Fruit fly (Drosophila melanogaster) whole organism, embryonic: ENCODE results near the gene CG12379.
A peak's percentile ranks its signal among the peaks of the same experiment; 100 is the strongest.

Experiments
- Aef1 ChIP-seq: fragments of 200-800 bp; sonication (Bioruptor generic); IDR thresholded peaks from 3 replicates; pipeline ENCODE4 v1.3.6; 2022; ENCODE audit warnings: missing biosample characterization, missing genetic modification characterization
- CG10274 ChIP-seq: fragments of 200-800 bp; sonication (Bioruptor generic); optimal IDR thresholded peaks from 3 replicates; lab custom pipeline; 2017; ENCODE audit warnings: missing biosample characterization, mild to moderate bottlenecking, missing genetic modification characterization
- CG10565 ChIP-seq: fragments of 200-800 bp; sonication (Bioruptor generic); optimal IDR thresholded peaks from 3 replicates; lab custom pipeline; 2016; ENCODE audit warnings: missing biosample characterization, mild to moderate bottlenecking, missing genetic modification characterization
- CG11398 ChIP-seq: fragments of 200-800 bp; sonication (Bioruptor generic); optimal IDR thresholded peaks from 2 replicates; lab custom pipeline; 2016; ENCODE audit warnings: missing biosample characterization, missing genetic modification characterization
- CG12219 ChIP-seq: fragments of 200-800 bp; sonication (Bioruptor generic); optimal IDR thresholded peaks from 3 replicates; lab custom pipeline; 2018; ENCODE audit warnings: missing biosample characterization, mild to moderate bottlenecking, missing genetic modification characterization
- CG14441 ChIP-seq: fragments of 200-800 bp; sonication (Bioruptor generic); IDR thresholded peaks from 2 replicates; pipeline ENCODE4 v1.3.6; 2022; ENCODE audit warnings: missing biosample characterization, missing genetic modification characterization
- CG17328 ChIP-seq: fragments of 200-800 bp; sonication (Bioruptor generic); IDR thresholded peaks from 2 replicates; pipeline ENCODE4 v1.3.6; 2022; ENCODE audit warnings: missing biosample characterization, missing genetic modification characterization
- CG2202 ChIP-seq: fragments of 200-800 bp; sonication (Bioruptor generic); optimal IDR thresholded peaks from 2 replicates; lab custom pipeline; 2018; ENCODE audit warnings: missing biosample characterization, mild to moderate bottlenecking, missing genetic modification characterization
- CG30020 ChIP-seq: fragments of 200-800 bp; optimal IDR thresholded peaks from 2 replicates; lab custom pipeline; 2019; ENCODE audit warnings: missing biosample characterization, mild to moderate bottlenecking, missing genetic modification characterization, moderate library complexity
- CG30403 ChIP-seq: fragments of 200-800 bp; sonication (Bioruptor generic); optimal IDR thresholded peaks from 3 replicates; lab custom pipeline; 2016; ENCODE audit warnings: missing biosample characterization, missing genetic modification characterization
- CG33557 ChIP-seq: fragments of 200-800 bp; sonication (Bioruptor generic); optimal IDR thresholded peaks from 2 replicates; lab custom pipeline; 2019; ENCODE audit warnings: missing biosample characterization, mild to moderate bottlenecking, missing genetic modification characterization, moderate library complexity
- CG4282 ChIP-seq: fragments of 200-800 bp; sonication (Bioruptor generic); optimal IDR thresholded peaks from 2 replicates; lab custom pipeline; 2016; ENCODE audit warnings: missing biosample characterization, missing genetic modification characterization
- CG4404 ChIP-seq: fragments of 200-800 bp; sonication (Bioruptor generic); IDR thresholded peaks from 2 replicates; pipeline ENCODE4 v1.3.6; 2022; ENCODE audit warnings: missing biosample characterization, missing genetic modification characterization
- CG5180 ChIP-seq: fragments of 200-800 bp; sonication (Bioruptor generic); optimal IDR thresholded peaks from 3 replicates; lab custom pipeline; 2017; ENCODE audit warnings: missing biosample characterization, missing genetic modification characterization, mild to moderate bottlenecking, moderate library complexity, missing genetic modification reagents
- CG6254 ChIP-seq: fragments of 200-800 bp; sonication (Bioruptor generic); optimal IDR thresholded peaks from 3 replicates; lab custom pipeline; 2017; ENCODE audit warnings: mild to moderate bottlenecking, missing biosample characterization, missing genetic modification reagents, missing genetic modification characterization
- CG7372 ChIP-seq: fragments of 200-800 bp; sonication (Bioruptor generic); IDR thresholded peaks from 2 replicates; pipeline ENCODE4 v1.3.6; 2022; ENCODE audit warnings: missing biosample characterization, missing genetic modification characterization
- CG8765 ChIP-seq: fragments of 200-800 bp; sonication (Bioruptor generic); IDR thresholded peaks from 2 replicates; pipeline ENCODE4 v1.3.6; 2022; ENCODE audit warnings: missing biosample characterization, missing genetic modification characterization
- CG9876 ChIP-seq: fragments of 200-800 bp; sonication (Bioruptor generic); optimal IDR thresholded peaks from 2 replicates; lab custom pipeline; 2016; ENCODE audit warnings: missing biosample characterization, missing genetic modification characterization
- Dip3 ChIP-seq: fragments of 200-800 bp; sonication (Bioruptor generic); optimal IDR thresholded peaks from 3 replicates; lab custom pipeline; 2016; ENCODE audit warnings: missing biosample characterization, missing genetic modification characterization
- Dref ChIP-seq: fragments of 200-800 bp; sonication (Bioruptor generic); IDR thresholded peaks from 2 replicates; pipeline ENCODE4 v1.3.6; 2022; ENCODE audit warnings: missing biosample characterization, missing genetic modification characterization
- Fer3 ChIP-seq: fragments of 200-800 bp; sonication (Bioruptor generic); optimal IDR thresholded peaks from 2 replicates; lab custom pipeline; 2018; ENCODE audit warnings: missing biosample characterization, mild to moderate bottlenecking, missing genetic modification characterization, moderate library complexity
- GATAe ChIP-seq: fragments of 200-800 bp; sonication (Bioruptor generic); conservative IDR thresholded peaks from 2 replicates; pipeline ENCODE4 v1.3.6; 2022; ENCODE audit warnings: missing biosample characterization, missing genetic modification characterization
- H15 ChIP-seq: fragments of 200-800 bp; sonication (Bioruptor generic); IDR thresholded peaks from 3 replicates; pipeline ENCODE4 v1.3.6; 2022; ENCODE audit warnings: missing biosample characterization, missing genetic modification characterization
- NC2β ChIP-seq: fragments of 200-800 bp; sonication (Bioruptor generic); optimal IDR thresholded peaks from 2 replicates; lab custom pipeline; 2016; ENCODE audit warnings: missing biosample characterization, missing genetic modification characterization
- Pdp1 ChIP-seq, 2 experiments: fragments of 200-800 bp; sonication (Bioruptor generic); optimal IDR thresholded peaks; 3 replicates each; lab custom pipeline; 2016; ENCODE audit warnings: missing biosample characterization in 2 of 2, missing genetic modification characterization in 2 of 2, mild to moderate bottlenecking in 1 of 2, moderate library complexity in 1 of 2
- TFAM ChIP-seq: fragments of 200-800 bp; sonication (Bioruptor generic); optimal IDR thresholded peaks from 2 replicates; lab custom pipeline; 2017; ENCODE audit warnings: missing biosample characterization, missing genetic modification characterization, inconsistent platforms
- Tbp ChIP-seq: fragments of >200 bp; optimal IDR thresholded peaks from 2 replicates; lab custom pipeline; 2018; ENCODE audit warnings: missing biosample characterization, missing genetic modification characterization
- bbx ChIP-seq: fragments of 200-800 bp; sonication (Bioruptor generic); IDR thresholded peaks from 2 replicates; pipeline ENCODE4 v1.3.6; 2022; ENCODE audit warnings: missing biosample characterization, missing genetic modification characterization; ENCODE audit not compliant: partially characterized antibody
- br ChIP-seq: fragments of >200 bp; optimal IDR thresholded peaks from 2 replicates; lab custom pipeline; 2017
- caup ChIP-seq: fragments of 200-800 bp; sonication (Bioruptor generic); optimal IDR thresholded peaks from 3 replicates; lab custom pipeline; 2017; ENCODE audit warnings: missing biosample characterization, mild to moderate bottlenecking, missing genetic modification characterization, moderate library complexity; ENCODE audit not compliant: severe bottlenecking
- cg ChIP-seq: fragments of 200-800 bp; sonication (Bioruptor generic); optimal IDR thresholded peaks from 3 replicates; lab custom pipeline; 2019; ENCODE audit warnings: missing biosample characterization, mild to moderate bottlenecking, missing genetic modification characterization, moderate library complexity
- chif ChIP-seq, 2 experiments: fragments of 200-800 bp; sonication (Bioruptor generic); optimal IDR thresholded peaks; 3 replicates each; lab custom pipeline; 2016; ENCODE audit warnings: missing biosample characterization in 2 of 2, missing genetic modification characterization in 2 of 2
- chm ChIP-seq: fragments of 200-800 bp; sonication (Bioruptor generic); IDR thresholded peaks from 2 replicates; pipeline ENCODE4 v1.3.6; 2022; ENCODE audit warnings: missing biosample characterization, missing genetic modification characterization
- ci ChIP-seq: fragments of 200-800 bp; sonication (Bioruptor generic); IDR thresholded peaks from 3 replicates; pipeline ENCODE4 v1.3.6; 2022; ENCODE audit warnings: missing biosample characterization, missing genetic modification characterization
- corto ChIP-seq: fragments of 200-800 bp; sonication (Bioruptor generic); optimal IDR thresholded peaks from 2 replicates; lab custom pipeline; 2016; ENCODE audit warnings: missing biosample characterization, mild to moderate bottlenecking, missing genetic modification characterization, moderate library complexity
- dmrt99B ChIP-seq: fragments of 200-800 bp; sonication (Bioruptor generic); optimal IDR thresholded peaks from 2 replicates; lab custom pipeline; 2018; ENCODE audit warnings: missing biosample characterization, mild to moderate bottlenecking, missing genetic modification characterization, moderate library complexity
- gem ChIP-seq: fragments of 200-800 bp; sonication (Bioruptor generic); optimal IDR thresholded peaks from 2 replicates; lab custom pipeline; 2019; ENCODE audit warnings: missing biosample characterization, mild to moderate bottlenecking, missing genetic modification characterization, moderate library complexity
- gfzf ChIP-seq: fragments of 200-800 bp; sonication (Bioruptor generic); optimal IDR thresholded peaks from 2 replicates; lab custom pipeline; 2016; ENCODE audit warnings: missing biosample characterization, mild to moderate bottlenecking, missing genetic modification characterization, moderate library complexity
- gsb ChIP-seq: fragments of 200-800 bp; sonication (Bioruptor generic); IDR thresholded peaks from 2 replicates; pipeline ENCODE4 v1.3.6; 2022; ENCODE audit warnings: missing biosample characterization, missing genetic modification characterization
- insv ChIP-seq, 2 experiments: fragments of 200-800 bp; sonication (Bioruptor generic); optimal IDR thresholded peaks; 3 replicates each; lab custom pipeline; 2016 to 2018; ENCODE audit warnings: missing biosample characterization in 2 of 2, missing genetic modification characterization in 2 of 2
- kah ChIP-seq: fragments of 200-800 bp; sonication (Bioruptor generic); optimal IDR thresholded peaks from 2 replicates; lab custom pipeline; 2018; ENCODE audit warnings: missing biosample characterization, mild to moderate bottlenecking, missing genetic modification characterization
- ken ChIP-seq: fragments of 200-800 bp; sonication (Bioruptor generic); IDR thresholded peaks from 3 replicates; pipeline ENCODE4 v1.3.6; 2022; ENCODE audit warnings: missing biosample characterization, missing genetic modification characterization
- luna ChIP-seq: fragments of 200-800 bp; sonication (Bioruptor generic); optimal IDR thresholded peaks from 2 replicates; lab custom pipeline; 2016; ENCODE audit warnings: missing biosample characterization, missing genetic modification characterization
- peb ChIP-seq: fragments of 200-800 bp; sonication (Bioruptor generic); IDR thresholded peaks from 2 replicates; pipeline ENCODE4 v1.3.6; 2022; ENCODE audit warnings: missing biosample characterization, missing genetic modification characterization
- pum ChIP-seq: fragments of 200-800 bp; sonication (Bioruptor generic); optimal IDR thresholded peaks from 2 replicates; lab custom pipeline; 2016; ENCODE audit warnings: missing biosample characterization, missing genetic modification characterization
- row ChIP-seq: fragments of 200-800 bp; sonication (Bioruptor generic); IDR thresholded peaks from 3 replicates; pipeline ENCODE4 v1.3.6; 2022; ENCODE audit warnings: missing biosample characterization, missing genetic modification characterization
- sd ChIP-seq: fragments of 200-800 bp; sonication (Bioruptor generic); optimal IDR thresholded peaks from 3 replicates; lab custom pipeline; 2018; ENCODE audit warnings: missing biosample characterization, mild to moderate bottlenecking, missing genetic modification characterization, moderate library complexity
- sens ChIP-seq: fragments of 200-800 bp; sonication (Bioruptor generic); peaks from one replicate; lab custom pipeline; 2016; ENCODE audit warnings: missing biosample characterization, missing genetic modification characterization
- sna ChIP-seq: fragments of 200-800 bp; sonication (Bioruptor generic); IDR thresholded peaks from 2 replicates; pipeline ENCODE4 v1.3.6; 2022; ENCODE audit warnings: missing biosample characterization, missing genetic modification characterization; ENCODE audit not compliant: partially characterized antibody
- sqz ChIP-seq: fragments of 200-800 bp; sonication (Bioruptor generic); optimal IDR thresholded peaks from 3 replicates; lab custom pipeline; 2018; ENCODE audit warnings: missing biosample characterization, mild to moderate bottlenecking, missing genetic modification characterization
- ssp ChIP-seq: fragments of 200-800 bp; sonication (Bioruptor generic); IDR thresholded peaks from 2 replicates; pipeline ENCODE4 v1.3.6; 2022; ENCODE audit warnings: missing biosample characterization, missing genetic modification characterization
- ttk ChIP-seq: fragments of 200-800 bp; sonication (Bioruptor generic); IDR thresholded peaks from 2 replicates; pipeline ENCODE4 v2.1.2; 2022; ENCODE audit warnings: missing biosample characterization, missing genetic modification characterization
- tx ChIP-seq: fragments of 200-800 bp; sonication (Bioruptor generic); optimal IDR thresholded peaks from 2 replicates; lab custom pipeline; 2016; ENCODE audit warnings: missing biosample characterization, missing genetic modification characterization

Gene CG12379

DNA sequence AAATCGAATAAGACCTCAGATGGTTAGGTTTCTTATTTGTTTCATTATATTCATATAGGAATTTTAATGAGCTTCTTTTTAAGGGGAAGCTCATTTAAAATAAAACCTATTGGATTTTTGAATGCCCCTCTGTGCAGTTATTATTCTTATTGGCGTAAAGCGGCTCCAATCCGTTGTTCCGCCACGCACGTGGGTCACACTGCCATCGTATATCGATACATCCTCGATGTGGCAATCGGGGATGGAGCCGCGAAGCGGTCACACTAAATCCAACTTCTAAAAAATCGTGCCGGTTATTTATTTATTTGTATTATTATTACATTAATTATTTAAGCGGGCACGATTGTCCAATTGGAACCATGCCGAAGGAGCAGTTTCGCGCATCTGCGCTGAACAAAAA, 28.9 kb upstream of the CG12379 start, which contains the start of gene Polr3A (continued):
- TF ChIP-seq tx (GFP tag; lab: Kevin White, UChicago) (no peak), CG11398 (GFP tag; lab: Kevin White, UChicago) (no peak), H15 (no peak), CG8765 (GFP tag; lab: Robert Waterston, UW) (no peak), CG10274 (no peak), kah (no peak), gsb (no peak), sna (GFP tag; lab: Robert Waterston, UW) (no peak), caup (GFP tag; lab: Kevin White, UChicago) (no peak), CG2202 (tag; lab: Kevin White, UChicago) (no peak), sd (tag; lab: Kevin White, UChicago) (no peak), Dref (GFP tag; lab: Robert Waterston, UW) (peak; percentile 83), corto (GFP tag; lab: Kevin White, UChicago) (no peak), CG12219 (GFP tag; lab: Kevin White, UChicago) (no peak), CG30020 (tag; lab: Kevin White, UChicago) (peak; percentile 62), CG14441 (no peak), luna (GFP tag; lab: Kevin White, UChicago) (no peak), NC2β (GFP tag; lab: Kevin White, UChicago) (no peak), CG9876 (GFP tag; lab: Kevin White, UChicago) (no peak), gem (tag; lab: Kevin White, UChicago) (no peak), gfzf (GFP tag; lab: Kevin White, UChicago) (peak; percentile 67), ci (GFP tag; lab: Robert Waterston, UW) (no peak), chif (GFP tag; optimal IDR thresholded peaks at IDR 0.05; lab: Kevin White, UChicago) (no peak), CG4404 (no peak), CG33557 (GFP tag; lab: Kevin White, UChicago) (no peak), peb (GFP tag; lab: Robert Waterston, UW) (no peak), insv (GFP tag; optimal IDR thresholded peaks at IDR 0.05; lab: Kevin White, UChicago) (peak; percentile 89 to 99), cg (GFP tag; lab: Kevin White, UChicago) (no peak), CG5180 (GFP tag; lab: Kevin White, UChicago) (no peak), bbx (GFP tag; lab: Robert Waterston, UW) (peak; percentile 77), CG17328 (GFP tag; lab: Robert Waterston, UW) (no peak), ken (GFP tag; lab: Robert Waterston, UW) (no peak), CG30403 (GFP tag; lab: Kevin White, UChicago) (no peak), Dip3 (GFP tag; lab: Kevin White, UChicago) (no peak), CG7372 (no peak), TFAM (GFP tag; lab: Kevin White, UChicago) (no peak), ttk (no peak), CG6254 (GFP tag; lab: Kevin White, UChicago) (no peak), br (no peak), CG10565 (no peak), CG4282 (GFP tag; lab: Kevin White, UChicago) (no peak), ssp (GFP tag; lab: Robert Waterston, UW) (no peak), pum (no peak), sens (no peak), dmrt99B (tag; lab: Kevin White, UChicago) (no peak), Pdp1 (GFP tag; optimal IDR thresholded peaks at IDR 0.05; lab: Kevin White, UChicago) (no peak), GATAe (GFP tag; lab: Robert Waterston, UW) (no peak), chm (GFP tag; lab: Robert Waterston, UW) (no peak), Fer3 (no peak), row (GFP tag; lab: Robert Waterston, UW) (peak; percentile 7; the same call in 1 of the 3 replicates), sqz (no peak), Tbp (GFP tag; lab: Kevin White, UChicago) (no peak), Aef1 (GFP tag; lab: Robert Waterston, UW) (no peak)
